ENCODE assay signal across 2 fruit fly cellular contexts in the genomic region with DNA sequence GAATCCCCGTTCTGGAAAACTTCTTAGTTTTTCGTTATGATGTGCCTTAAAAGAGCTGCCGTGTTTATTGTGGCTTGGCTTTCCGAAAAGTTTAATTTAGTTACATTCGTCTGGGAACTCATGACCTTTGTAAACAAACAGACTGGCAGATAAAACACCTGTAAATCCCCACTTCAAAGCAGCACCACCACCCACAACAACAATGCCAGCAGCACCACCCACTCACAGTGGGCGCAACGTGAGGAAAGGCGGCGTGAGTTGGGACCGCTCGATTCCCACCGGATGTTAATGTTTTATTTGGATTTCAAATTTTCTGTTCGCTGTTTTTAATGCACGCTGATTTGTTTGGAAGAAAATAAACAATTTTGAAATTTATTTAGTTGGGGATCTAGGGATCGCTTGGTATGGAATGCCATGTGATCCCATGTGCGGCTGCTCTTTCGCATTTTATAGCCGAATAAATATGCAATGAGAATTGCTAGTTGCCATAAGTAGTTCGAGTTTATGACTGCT.
TF ChIP-seq lines count a peak whose summit lies in the region.

No protein-coding gene starts in this region.

- no peak for TF ChIP-seq CTCF in whole organism, embryonic (GFP tag; optimal IDR thresholded peaks at IDR 0.05; lab: Kevin White, UChicago)

TF ChIP-seq in whole organism, embryonic, 481 proteins besides CTCF, POLR2A, EP300 and RAD21:
- TF ChIP-seq toy (GFP tag; IDR thresholded peaks at IDR 0.05; lab: Robert Waterston, UW) = no peak
- peak; percentile 69 for TF ChIP-seq sd (tag; optimal IDR thresholded peaks at IDR 0.05; lab: Kevin White, UChicago)
- TF ChIP-seq kah (GFP tag; optimal IDR thresholded peaks at IDR 0.05; lab: Kevin White, UChicago) = peak; percentile 69
- peak; percentile 43 for TF ChIP-seq fd64A (GFP tag; optimal IDR thresholded peaks at IDR 0.05; lab: Kevin White, UChicago)
- TF ChIP-seq CG12769 (tag; optimal IDR thresholded peaks at IDR 0.05; lab: Kevin White, UChicago) = peak; percentile 71
- TF ChIP-seq run (tag; optimal IDR thresholded peaks at IDR 0.05; lab: Kevin White, UChicago) = peak; percentile 17
- TF ChIP-seq CG2678 (tag; optimal IDR thresholded peaks at IDR 0.05; lab: Kevin White, UChicago) = no peak
- peak; percentile 56; the same call in 1 of the 3 replicates for TF ChIP-seq sr (GFP tag; IDR thresholded peaks at IDR 0.05; lab: Robert Waterston, UW)
- TF ChIP-seq sens (GFP tag; lab: Kevin White, UChicago) = peak; percentile 3
- peak; percentile 27 for TF ChIP-seq abd-A (tag; optimal IDR thresholded peaks at IDR 0.05; lab: Kevin White, UChicago)
- TF ChIP-seq disco-r (GFP tag; optimal IDR thresholded peaks at IDR 0.05; lab: Kevin White, UChicago) = no peak
- no peak for TF ChIP-seq CG8478 (optimal IDR thresholded peaks at IDR 0.05; lab: Kevin White, UChicago)

TF ChIP-seq in whole organism, prepupa, 60 proteins besides CTCF, POLR2A, EP300 and RAD21:
- no peak for TF ChIP-seq OdsH (GFP tag; optimal IDR thresholded peaks at IDR 0.05; lab: Kevin White, UChicago)
- no peak for TF ChIP-seq CG6854 (GFP tag; optimal IDR thresholded peaks at IDR 0.05; lab: Kevin White, UChicago)
- TF ChIP-seq cyc (GFP tag; optimal IDR thresholded peaks at IDR 0.05; lab: Kevin White, UChicago) = no peak
- TF ChIP-seq CG34406 (GFP tag; optimal IDR thresholded peaks at IDR 0.05; lab: Kevin White, UChicago) = no peak
- no peak for TF ChIP-seq CG11762 (GFP tag; optimal IDR thresholded peaks at IDR 0.05; lab: Kevin White, UChicago; ENCODE audit: insufficient read depth)
- TF ChIP-seq CG3919 (GFP tag; optimal IDR thresholded peaks at IDR 0.05; lab: Kevin White, UChicago) = no peak
- TF ChIP-seq Gug (GFP tag; IDR thresholded peaks at IDR 0.05; lab: Robert Waterston, UW) = no peak
- TF ChIP-seq topi (GFP tag; optimal IDR thresholded peaks at IDR 0.05; lab: Kevin White, UChicago) = no peak
- TF ChIP-seq svp (GFP tag; lab: Kevin White, UChicago) = peak; percentile 64
